Fruit fly (Drosophila melanogaster) whole organism, embryonic: ENCODE measurements around the gene Ac3.

ENCODE experiments used
- Bteb2 ChIP-seq: fragments of 200-800 bp; sonication (Bioruptor generic); optimal IDR thresholded peaks from 2 replicates; lab custom pipeline; 2016; ENCODE audit warnings: missing biosample characterization, missing genetic modification characterization
- CG10431 ChIP-seq: fragments of 200-800 bp; sonication (Bioruptor generic); optimal IDR thresholded peaks from 3 replicates; lab custom pipeline; 2018; ENCODE audit warnings: missing biosample characterization, mild to moderate bottlenecking, missing genetic modification characterization
- CG10979 ChIP-seq: fragments of 200-800 bp; sonication (Bioruptor generic); optimal IDR thresholded peaks from 2 replicates; lab custom pipeline; 2018; ENCODE audit warnings: missing biosample characterization, mild to moderate bottlenecking, missing genetic modification characterization, moderate library complexity
- CG11085 ChIP-seq: fragments of 200-800 bp; sonication (Bioruptor generic); IDR thresholded peaks from 2 replicates; pipeline ENCODE4 v1.3.6; 2022; ENCODE audit warnings: missing biosample characterization, missing genetic modification characterization
- CG11398 ChIP-seq: fragments of 200-800 bp; sonication (Bioruptor generic); optimal IDR thresholded peaks from 2 replicates; lab custom pipeline; 2016; ENCODE audit warnings: missing biosample characterization, missing genetic modification characterization
- CG11504 ChIP-seq: fragments of 200-800 bp; sonication (Bioruptor generic); optimal IDR thresholded peaks from 3 replicates; lab custom pipeline; 2019; ENCODE audit warnings: missing biosample characterization, mild to moderate bottlenecking, missing genetic modification characterization, moderate library complexity
- CG16779 ChIP-seq: fragments of 200-800 bp; sonication (Bioruptor generic); IDR thresholded peaks from 2 replicates; pipeline ENCODE4 v1.3.6; 2022; ENCODE audit warnings: missing biosample characterization, missing genetic modification characterization
- CG16813 ChIP-seq: fragments of 200-800 bp; sonication (Bioruptor generic); IDR thresholded peaks from 3 replicates; pipeline ENCODE4 v1.3.6; 2022; ENCODE audit warnings: missing biosample characterization, missing genetic modification characterization; ENCODE audit not compliant: partially characterized antibody
- CG18619 ChIP-seq: fragments of 200-800 bp; sonication (Bioruptor generic); optimal IDR thresholded peaks from 3 replicates; lab custom pipeline; 2017; ENCODE audit warnings: missing biosample characterization, mild to moderate bottlenecking, missing genetic modification characterization
- CG2678 ChIP-seq: fragments of 200-800 bp; sonication (Bioruptor generic); optimal IDR thresholded peaks from 3 replicates; lab custom pipeline; 2019; ENCODE audit warnings: missing biosample characterization, mild to moderate bottlenecking, missing genetic modification characterization, moderate library complexity
- CG31441 ChIP-seq: fragments of 200-800 bp; sonication (Bioruptor generic); IDR thresholded peaks from 2 replicates; pipeline ENCODE4 v1.3.6; 2022; ENCODE audit warnings: missing biosample characterization, missing genetic modification characterization
- CG3281 ChIP-seq: fragments of 200-800 bp; sonication (Bioruptor generic); optimal IDR thresholded peaks from 3 replicates; lab custom pipeline; 2017; ENCODE audit warnings: missing biosample characterization, mild to moderate bottlenecking, missing genetic modification characterization
- CG34376 ChIP-seq: fragments of 200-800 bp; sonication (Bioruptor generic); optimal IDR thresholded peaks from 2 replicates; lab custom pipeline; 2018; ENCODE audit warnings: missing biosample characterization, mild to moderate bottlenecking, missing genetic modification characterization
- CG3847 ChIP-seq: fragments of 200-800 bp; sonication (Bioruptor generic); IDR thresholded peaks from 2 replicates; pipeline ENCODE4 v1.3.6; 2022; ENCODE audit warnings: missing biosample characterization, missing genetic modification characterization
- CG4820 ChIP-seq: fragments of 200-800 bp; sonication (Bioruptor generic); optimal IDR thresholded peaks from 3 replicates; lab custom pipeline; 2016; ENCODE audit warnings: missing biosample characterization, missing genetic modification characterization
- CG5245 ChIP-seq: fragments of 200-800 bp; sonication (Bioruptor generic); optimal IDR thresholded peaks from 3 replicates; lab custom pipeline; 2016; ENCODE audit warnings: missing biosample characterization, missing genetic modification characterization
- CG6791 ChIP-seq: fragments of 200-800 bp; sonication (Bioruptor generic); IDR thresholded peaks from 3 replicates; pipeline ENCODE4 v1.3.6; 2022; ENCODE audit warnings: missing biosample characterization, missing genetic modification characterization; ENCODE audit not compliant: partially characterized antibody
- CG9609 ChIP-seq: fragments of 200-800 bp; sonication (Bioruptor generic); optimal IDR thresholded peaks from 3 replicates; lab custom pipeline; 2016; ENCODE audit warnings: missing biosample characterization, missing genetic modification characterization
- CHES-1-like ChIP-seq: fragments of 200-800 bp; sonication (Bioruptor generic); optimal IDR thresholded peaks from 2 replicates; lab custom pipeline; 2016; ENCODE audit warnings: missing biosample characterization, missing genetic modification characterization
- D19A ChIP-seq: fragments of 200-800 bp; optimal IDR thresholded peaks from 3 replicates; lab custom pipeline; 2019; ENCODE audit warnings: missing biosample characterization, mild to moderate bottlenecking, missing genetic modification characterization, moderate library complexity
- Dad ChIP-seq: fragments of 200-800 bp; sonication (Bioruptor generic); optimal IDR thresholded peaks from 3 replicates; lab custom pipeline; 2016; ENCODE audit warnings: missing biosample characterization, missing genetic modification characterization
- Dll ChIP-seq: fragments of 200-800 bp; sonication (Bioruptor generic); IDR thresholded peaks from 4 replicates; pipeline ENCODE4 v1.3.6; 2022; ENCODE audit warnings: missing biosample characterization, missing genetic modification characterization; ENCODE audit not compliant: partially characterized antibody
- E2f2 ChIP-seq: fragments of 200-800 bp; sonication (Bioruptor generic); IDR thresholded peaks from 2 replicates; pipeline ENCODE4 v1.3.6; 2022; ENCODE audit warnings: missing biosample characterization, missing genetic modification characterization
- Elba2 ChIP-seq: fragments of 200-800 bp; sonication (Bioruptor generic); optimal IDR thresholded peaks from 3 replicates; lab custom pipeline; 2016; ENCODE audit warnings: missing biosample characterization, missing genetic modification characterization
- HLH3B ChIP-seq: fragments of 200-800 bp; sonication (Bioruptor generic); IDR thresholded peaks from 2 replicates; pipeline ENCODE4 v1.3.6; 2022; ENCODE audit warnings: missing biosample characterization, missing genetic modification characterization
- Oaz ChIP-seq: fragments of 200-800 bp; sonication (Bioruptor generic); IDR thresholded peaks from 2 replicates; pipeline ENCODE4 v1.3.6; 2022; ENCODE audit warnings: missing biosample characterization, missing genetic modification characterization
- Ravus ChIP-seq: fragments of 200-800 bp; sonication (Bioruptor generic); IDR thresholded peaks from 2 replicates; pipeline ENCODE4 v1.3.6; 2022; ENCODE audit warnings: missing biosample characterization, missing genetic modification characterization
- Scr ChIP-seq: fragments of 200-800 bp; sonication (Bioruptor generic); IDR thresholded peaks from 2 replicates; pipeline ENCODE4 v1.3.6; 2022; ENCODE audit warnings: missing biosample characterization, missing genetic modification characterization; ENCODE audit not compliant: partially characterized antibody
- Sin3A ChIP-seq: fragments of >200 bp; optimal IDR thresholded peaks from 2 replicates; lab custom pipeline; 2018
- ato ChIP-seq: fragments of 200-800 bp; sonication (Bioruptor generic); IDR thresholded peaks from 2 replicates; pipeline ENCODE4 v1.3.6; 2022; ENCODE audit warnings: missing biosample characterization, missing genetic modification characterization; ENCODE audit not compliant: partially characterized antibody
- az2 ChIP-seq: fragments of 200-800 bp; sonication (Bioruptor generic); optimal IDR thresholded peaks from 3 replicates; lab custom pipeline; 2016; ENCODE audit warnings: missing biosample characterization, missing genetic modification characterization
- esg ChIP-seq: fragments of 200-800 bp; sonication (Bioruptor generic); conservative IDR thresholded peaks from 2 replicates; pipeline ENCODE4 v1.3.6; 2022; ENCODE audit warnings: missing biosample characterization, missing genetic modification characterization
- gce ChIP-seq: fragments of 200-800 bp; sonication (Bioruptor generic); IDR thresholded peaks from 3 replicates; pipeline ENCODE4 v1.3.6; 2022; ENCODE audit warnings: missing biosample characterization, missing genetic modification characterization
- gcm2 ChIP-seq: fragments of 200-800 bp; sonication (Bioruptor generic); optimal IDR thresholded peaks from 2 replicates; lab custom pipeline; 2016; ENCODE audit warnings: missing biosample characterization, missing genetic modification characterization
- ham ChIP-seq: fragments of 200-800 bp; sonication (Bioruptor generic); IDR thresholded peaks from 2 replicates; pipeline ENCODE4 v1.3.6; 2022; ENCODE audit warnings: missing biosample characterization, missing genetic modification characterization
- lov ChIP-seq, 2 experiments: fragments of 200-800 bp in 1 of 2; fragments of >200 bp in 1 of 2; sonication (Bioruptor generic) in 1 of 2; IDR thresholded peaks in 1 of 2; optimal IDR thresholded peaks in 1 of 2; 2 replicates in 1 of 2; 3 replicates in 1 of 2; pipeline versions ENCODE4 v1.3.6 to Lab custom; 2017 to 2022; ENCODE audit warnings: missing biosample characterization in 1 of 2, missing genetic modification characterization in 1 of 2
- mld ChIP-seq: fragments of 200-800 bp; sonication (Bioruptor generic); IDR thresholded peaks from 3 replicates; pipeline ENCODE4 v1.3.6; 2022; ENCODE audit warnings: missing biosample characterization, missing genetic modification characterization; ENCODE audit not compliant: partially characterized antibody
- nau ChIP-seq: fragments of 200-800 bp; sonication (Bioruptor generic); optimal IDR thresholded peaks from 3 replicates; lab custom pipeline; 2017; ENCODE audit warnings: missing biosample characterization, mild to moderate bottlenecking, missing genetic modification characterization, missing genetic modification reagents
- pnt ChIP-seq: fragments of 200-800 bp; sonication (Bioruptor generic); optimal IDR thresholded peaks from 3 replicates; lab custom pipeline; 2016; ENCODE audit warnings: missing biosample characterization, missing genetic modification characterization
- row ChIP-seq: fragments of 200-800 bp; sonication (Bioruptor generic); IDR thresholded peaks from 3 replicates; pipeline ENCODE4 v1.3.6; 2022; ENCODE audit warnings: missing biosample characterization, missing genetic modification characterization
- salm ChIP-seq: fragments of 200-800 bp; sonication (Bioruptor generic); optimal IDR thresholded peaks from 2 replicates; lab custom pipeline; 2018; ENCODE audit warnings: missing biosample characterization, mild to moderate bottlenecking, missing genetic modification characterization
- sens ChIP-seq: fragments of 200-800 bp; sonication (Bioruptor generic); peaks from one replicate; lab custom pipeline; 2016; ENCODE audit warnings: missing biosample characterization, missing genetic modification characterization
- sens-2 ChIP-seq: fragments of 200-800 bp; sonication (Bioruptor generic); IDR thresholded peaks from 2 replicates; pipeline ENCODE4 v1.3.6; 2022; ENCODE audit warnings: missing biosample characterization, missing genetic modification characterization
- seq ChIP-seq: fragments of 200-800 bp; sonication (Bioruptor generic); IDR thresholded peaks from 2 replicates; pipeline ENCODE4 v1.3.6; 2022; ENCODE audit warnings: missing biosample characterization, missing genetic modification characterization
- slbo ChIP-seq: fragments of 200-800 bp; sonication (Bioruptor generic); IDR thresholded peaks from 2 replicates; pipeline ENCODE4 v1.3.6; 2022; ENCODE audit warnings: missing biosample characterization, missing genetic modification characterization
- ttk ChIP-seq: fragments of 200-800 bp; sonication (Bioruptor generic); IDR thresholded peaks from 2 replicates; pipeline ENCODE4 v2.1.2; 2022; ENCODE audit warnings: missing biosample characterization, missing genetic modification characterization
- unpg ChIP-seq: fragments of 200-800 bp; sonication (Bioruptor generic); optimal IDR thresholded peaks from 3 replicates; lab custom pipeline; 2018; ENCODE audit warnings: missing biosample characterization, mild to moderate bottlenecking, missing genetic modification characterization, moderate library complexity
- wor ChIP-seq: fragments of 200-800 bp; sonication (Bioruptor generic); IDR thresholded peaks from 2 replicates; pipeline ENCODE4 v1.3.6; 2022; ENCODE audit warnings: missing biosample characterization, missing genetic modification characterization

Ac3 gene

dm6 chr2L:21681322-21682268 lies 49.2 kb downstream of the Ac3 start, which contains the start of gene eEF2 (continued):
- TF ChIP-seq mld (peak; percentile 89), Elba2 (GFP tag; lab: Kevin White, UChicago) (no peak), Dll (peak; percentile 92), sens (GFP tag; lab: Kevin White, UChicago) (peak; percentile 91), CG34376 (GFP tag; lab: Kevin White, UChicago) (peak; percentile 95), Sin3A (lab: Kevin White, UChicago) (no peak), CG3847 (GFP tag; lab: Robert Waterston, UW) (peak; percentile 82), esg (GFP tag; lab: Robert Waterston, UW) (0 out of 2 replicates have a peak, but pooled peaks have one; percentile 21), E2f2 (GFP tag; lab: Robert Waterston, UW) (peak; percentile 62), CG4820 (GFP tag; lab: Kevin White, UChicago) (peak; percentile 25), Ravus (GFP tag; lab: Robert Waterston, UW) (no peak; the same call in 1 of the 2 replicates), CG9609 (peak; percentile 76), Oaz (peak; percentile 55; the same call in 1 of the 2 replicates), CHES-1-like (GFP tag; lab: Kevin White, UChicago) (peak; percentile 71), CG11085 (GFP tag; lab: Robert Waterston, UW) (peak; percentile 47; the same call in 1 of the 2 replicates), CG16813 (GFP tag; lab: Robert Waterston, UW) (peak; percentile 93), ato (GFP tag; lab: Robert Waterston, UW) (peak; percentile 88), pnt (GFP tag; lab: Kevin White, UChicago) (peak; percentile 16), nau (GFP tag; lab: Kevin White, UChicago) (peak; percentile 81), gce (GFP tag; lab: Robert Waterston, UW) (peak; percentile 72; the same call in 2 of the 3 replicates), ham (GFP tag; lab: Robert Waterston, UW) (no peak), CG31441 (GFP tag; lab: Robert Waterston, UW) (peak; percentile 69), CG10431 (GFP tag; lab: Kevin White, UChicago) (peak; percentile 85), CG3281 (GFP tag; lab: Kevin White, UChicago) (peak; percentile 84), CG10979 (tag; lab: Kevin White, UChicago) (peak; percentile 54), gcm2 (GFP tag; lab: Kevin White, UChicago) (peak; percentile 70), seq (GFP tag; lab: Robert Waterston, UW) (peak; percentile 68), sens-2 (GFP tag; lab: Robert Waterston, UW) (peak; percentile 77), salm (tag; lab: Kevin White, UChicago) (peak; percentile 59), HLH3B (peak; percentile 80; the same call in 1 of the 2 replicates), CG11398 (peak; percentile 82), wor (GFP tag; lab: Robert Waterston, UW) (no peak), CG18619 (GFP tag; lab: Kevin White, UChicago) (peak; percentile 86), ttk (no peak; the same call in 1 of the 2 replicates), Dad (GFP tag; lab: Kevin White, UChicago) (peak; percentile 65), Bteb2 (GFP tag; lab: Kevin White, UChicago) (peak; percentile 69), CG5245 (GFP tag; lab: Kevin White, UChicago) (peak; percentile 26), CG16779 (GFP tag; lab: Robert Waterston, UW) (peak; percentile 63; the same call in 1 of the 2 replicates), az2 (GFP tag; lab: Kevin White, UChicago) (peak; percentile 56), CG6791 (GFP tag; lab: Robert Waterston, UW) (peak; percentile 96), row (GFP tag; lab: Robert Waterston, UW) (peak; percentile 86), CG2678 (peak; percentile 72), slbo (peak; percentile 75; the same call in 1 of the 2 replicates), Scr (GFP tag; lab: Robert Waterston, UW) (peak; percentile 94), unpg (GFP tag; lab: Kevin White, UChicago) (peak; percentile 79), CG11504 (peak; percentile 59), lov (optimal IDR thresholded peaks at IDR 0.05; lab: Kevin White, UChicago) (no peak), lov (GFP tag; IDR thresholded peaks at IDR 0.05; lab: Robert Waterston, UW) (peak; percentile 89; the same call in 2 of the 3 replicates), D19A (peak; percentile 16)
